Worm (Caenorhabditis elegans) whole organism, young adult: ENCODE results near the gene sri-60.

Experiments
- B0019.2 ChIP-seq: fragments of 200-800 bp; sonication (Bioruptor generic); conservative IDR thresholded peaks from 2 replicates; pipeline ENCODE4 v1.3.6; 2022; ENCODE audit warnings: missing genetic modification reagents, missing genetic modification characterization, missing compliant biosample characterization
- D2030.7 ChIP-seq: fragments of 200-800 bp; sonication (Bioruptor generic); IDR thresholded peaks from 2 replicates; pipeline ENCODE4 v1.3.6; 2022; ENCODE audit warnings: missing genetic modification reagents, missing genetic modification characterization, missing compliant biosample characterization
- F22D6.2 ChIP-seq: sonication (generic microtip); optimal IDR thresholded peaks from 2 replicates; lab custom pipeline; 2016; ENCODE audit warnings: mild to moderate bottlenecking, missing genetic modification characterization, missing compliant biosample characterization
- F52B5.7 ChIP-seq: sonication (generic microtip); optimal IDR thresholded peaks from 2 replicates; lab custom pipeline; 2016; ENCODE audit warnings: mild to moderate bottlenecking, missing genetic modification characterization, missing compliant biosample characterization
- Y53G8AR.9 ChIP-seq: fragments of 200-800 bp; sonication (Bioruptor generic); conservative IDR thresholded peaks from 2 replicates; pipeline ENCODE4 v1.3.6; 2022; ENCODE audit warnings: missing genetic modification reagents, missing genetic modification characterization, missing compliant biosample characterization
- Y67H2A.10 ChIP-seq: fragments of 200-800 bp; sonication (Bioruptor generic); conservative IDR thresholded peaks from 2 replicates; pipeline ENCODE4 v1.3.6; 2022; ENCODE audit warnings: missing genetic modification reagents, missing genetic modification characterization, missing compliant biosample characterization
- athp-1 ChIP-seq: sonication (generic microtip); optimal IDR thresholded peaks from 2 replicates; lab custom pipeline; 2017; ENCODE audit warnings: mild to moderate bottlenecking, missing genetic modification characterization, missing compliant biosample characterization
- attf-3 ChIP-seq: fragments of 200-800 bp; sonication (Bioruptor generic); conservative IDR thresholded peaks from 2 replicates; pipeline ENCODE4 v1.3.6; 2022; ENCODE audit warnings: missing genetic modification reagents, missing genetic modification characterization, missing compliant biosample characterization
- attf-5 ChIP-seq: fragments of 200-800 bp; sonication (Bioruptor generic); optimal IDR thresholded peaks from 2 replicates; lab custom pipeline; 2018; ENCODE audit warnings: mild to moderate bottlenecking, missing genetic modification characterization, missing compliant biosample characterization
- bed-1 ChIP-seq: fragments of 200-800 bp; sonication (Bioruptor generic); IDR thresholded peaks from 2 replicates; pipeline ENCODE4 v1.3.6; 2022; ENCODE audit warnings: missing genetic modification reagents, missing genetic modification characterization, missing compliant biosample characterization
- bed-2 ChIP-seq: fragments of 200-800 bp; sonication (Bioruptor generic); IDR thresholded peaks from 2 replicates; pipeline ENCODE4 v1.3.6; 2022; ENCODE audit warnings: missing genetic modification reagents, missing genetic modification characterization, missing compliant biosample characterization
- cebp-2 ChIP-seq: fragments of 200-800 bp; sonication (Bioruptor generic); IDR thresholded peaks from 2 replicates; pipeline ENCODE4 v1.3.6; 2022; ENCODE audit warnings: missing genetic modification characterization, missing compliant biosample characterization
- ceh-100 ChIP-seq: fragments of 200-800 bp; sonication (Bioruptor generic); IDR thresholded peaks from 2 replicates; pipeline ENCODE4 v1.3.6; 2022; ENCODE audit warnings: missing genetic modification reagents, missing genetic modification characterization, missing compliant biosample characterization
- ceh-27 ChIP-seq: fragments of 200-800 bp; sonication (Bioruptor generic); optimal IDR thresholded peaks from 2 replicates; lab custom pipeline; 2018; ENCODE audit warnings: mild to moderate bottlenecking, missing genetic modification characterization, moderate library complexity, missing compliant biosample characterization
- ceh-79 ChIP-seq: sonication (generic microtip); optimal IDR thresholded peaks from 2 replicates; lab custom pipeline; 2017; ENCODE audit warnings: mild to moderate bottlenecking, missing genetic modification characterization, missing compliant biosample characterization
- ceh-91 ChIP-seq: fragments of 200-800 bp; sonication (Bioruptor generic); IDR thresholded peaks from 2 replicates; pipeline ENCODE4 v1.3.6; 2022; ENCODE audit warnings: missing genetic modification reagents, missing genetic modification characterization, missing compliant biosample characterization
- chd-7 ChIP-seq: sonication (generic microtip); optimal IDR thresholded peaks from 2 replicates; lab custom pipeline; 2016; ENCODE audit warnings: mild to moderate bottlenecking, missing genetic modification characterization, moderate library complexity, missing compliant biosample characterization
- egrh-3 ChIP-seq: fragments of 200-800 bp; sonication (Bioruptor generic); IDR thresholded peaks from 2 replicates; pipeline ENCODE4 v1.3.6; 2022; ENCODE audit warnings: missing genetic modification reagents, missing genetic modification characterization, missing compliant biosample characterization
- gei-17 ChIP-seq: fragments of 200-800 bp; sonication (Bioruptor generic); optimal IDR thresholded peaks from 2 replicates; lab custom pipeline; 2018; ENCODE audit warnings: mild to moderate bottlenecking, missing genetic modification characterization, missing compliant biosample characterization
- him-1 ChIP-seq: sonication (generic microtip); optimal IDR thresholded peaks from 2 replicates; lab custom pipeline; 2016; ENCODE audit warnings: missing genotype, missing genetic modification reagents, missing genetic modification characterization, missing compliant biosample characterization
- hlh-12 ChIP-seq: sonication (generic microtip); optimal IDR thresholded peaks from 2 replicates; lab custom pipeline; 2016; ENCODE audit warnings: missing genetic modification characterization, missing compliant biosample characterization
- hlh-26 ChIP-seq: fragments of 200-800 bp; sonication (Bioruptor generic); conservative IDR thresholded peaks from 2 replicates; pipeline ENCODE4 v1.3.6; 2022; ENCODE audit warnings: missing genetic modification reagents, missing genetic modification characterization, missing compliant biosample characterization
- hmg-1.2 ChIP-seq: fragments of 200-800 bp; sonication (Bioruptor generic); IDR thresholded peaks from 2 replicates; pipeline ENCODE4 v1.3.6; 2022; ENCODE audit warnings: missing genetic modification reagents, missing genetic modification characterization, missing compliant biosample characterization
- let-526 ChIP-seq: fragments of 200-800 bp; sonication (Bioruptor generic); IDR thresholded peaks from 2 replicates; pipeline ENCODE4 v1.3.6; 2022; ENCODE audit warnings: missing genetic modification reagents, missing genetic modification characterization, missing compliant biosample characterization
- lin-35 ChIP-seq, 3 experiments: fragments of 150-350 bp in 2 of 3; sonication (generic microtip) in 1 of 3; optimal IDR thresholded peaks; 2 replicates each; lab custom pipeline; 2014 to 2018; ENCODE audit warnings: missing biosample characterization in 3 of 3, missing genetic modification characterization in 3 of 3, missing genetic modification reagents in 3 of 3
- lsl-1 ChIP-seq: fragments of 200-800 bp; sonication (Bioruptor generic); optimal IDR thresholded peaks from 2 replicates; lab custom pipeline; 2018; ENCODE audit warnings: mild to moderate bottlenecking, missing genetic modification characterization, moderate library complexity, missing compliant biosample characterization
- madf-8 ChIP-seq: fragments of 200-800 bp; sonication (Bioruptor generic); conservative IDR thresholded peaks from 2 replicates; pipeline ENCODE4 v1.3.6; 2022; ENCODE audit warnings: missing genetic modification reagents, missing genetic modification characterization, missing compliant biosample characterization
- mxl-1 ChIP-seq: sonication (generic microtip); optimal IDR thresholded peaks from 2 replicates; lab custom pipeline; 2016; ENCODE audit warnings: missing genetic modification characterization, missing compliant biosample characterization
- nfyb-1 ChIP-seq: fragments of 200-800 bp; sonication (Bioruptor generic); IDR thresholded peaks from 2 replicates; pipeline ENCODE4 v1.3.6; 2022; ENCODE audit warnings: missing genetic modification reagents, missing genetic modification characterization, missing compliant biosample characterization
- nhr-120 ChIP-seq: fragments of 200-800 bp; sonication (Bioruptor generic); IDR thresholded peaks from 2 replicates; pipeline ENCODE4 v1.3.6; 2022; ENCODE audit warnings: missing genetic modification characterization, missing compliant biosample characterization
- nhr-80 ChIP-seq: sonication (generic microtip); optimal IDR thresholded peaks from 2 replicates; lab custom pipeline; 2016; ENCODE audit warnings: missing genetic modification characterization, missing compliant biosample characterization
- pbrm-1 ChIP-seq: fragments of 200-800 bp; sonication (Bioruptor generic); IDR thresholded peaks from 2 replicates; pipeline ENCODE4 v1.3.6; 2022; ENCODE audit warnings: missing genetic modification reagents, missing genetic modification characterization, missing compliant biosample characterization
- rec-8 ChIP-seq, 2 experiments: sonication (generic microtip); optimal IDR thresholded peaks; 2 replicates each; lab custom pipeline; 2016; ENCODE audit warnings: mild to moderate bottlenecking in 2 of 2, missing genetic modification characterization in 2 of 2, missing genetic modification reagents in 2 of 2, missing genotype in 2 of 2, missing biosample characterization in 1 of 2, missing compliant biosample characterization in 1 of 2, moderate library complexity in 1 of 2
- rpc-1 ChIP-seq, 2 experiments: fragments of 150-350 bp in 1 of 2; sonication (generic microtip) in 1 of 2; optimal IDR thresholded peaks; 2 replicates each; lab custom pipeline; 2014 to 2018; ENCODE audit warnings: missing biosample characterization in 1 of 2, missing genetic modification characterization in 1 of 2, missing genetic modification reagents in 1 of 2, missing genotype in 1 of 2
- sdz-38 ChIP-seq: sonication (generic microtip); optimal IDR thresholded peaks from 2 replicates; lab custom pipeline; 2016; ENCODE audit warnings: missing genotype, missing genetic modification characterization, missing compliant biosample characterization
- snpc-1.3 ChIP-seq: sonication (generic microtip); optimal IDR thresholded peaks from 2 replicates; lab custom pipeline; 2017; ENCODE audit warnings: missing genetic modification characterization, mild to moderate bottlenecking, missing compliant biosample characterization, antibody characterized with exemption, moderate library complexity, missing genotype, missing genetic modification reagents; ENCODE audit not compliant: insufficient read depth
- somi-1 ChIP-seq: fragments of 200-800 bp; sonication (Bioruptor generic); optimal IDR thresholded peaks from 2 replicates; lab custom pipeline; 2018; ENCODE audit warnings: mild to moderate bottlenecking, missing genetic modification characterization, missing compliant biosample characterization
- sptf-2 ChIP-seq: fragments of 200-800 bp; sonication (Bioruptor generic); optimal IDR thresholded peaks from 2 replicates; lab custom pipeline; 2018; ENCODE audit warnings: mild to moderate bottlenecking, missing genetic modification characterization, missing compliant biosample characterization
- tbp1 ChIP-seq: fragments of 200-800 bp; sonication (Bioruptor generic); optimal IDR thresholded peaks from 2 replicates; lab custom pipeline; 2018; ENCODE audit warnings: mild to moderate bottlenecking, missing genetic modification characterization, missing compliant biosample characterization
- tbx-9 ChIP-seq: sonication (generic microtip); optimal IDR thresholded peaks from 2 replicates; lab custom pipeline; 2016; ENCODE audit warnings: borderline replicate concordance, missing genetic modification characterization, inconsistent platforms, missing compliant biosample characterization
- unc-130 ChIP-seq: sonication (generic microtip); optimal IDR thresholded peaks from 2 replicates; lab custom pipeline; 2016; ENCODE audit warnings: missing genetic modification reagents, missing genetic modification characterization, missing compliant biosample characterization
- unc-62 ChIP-seq: fragments of 150-350 bp; optimal IDR thresholded peaks from 2 replicates; lab custom pipeline; 2014; ENCODE audit warnings: missing biosample characterization, missing genetic modification reagents, missing genetic modification characterization
- xnd-1 ChIP-seq: sonication (generic microtip); optimal IDR thresholded peaks from 2 replicates; lab custom pipeline; 2016; ENCODE audit warnings: missing genotype, missing genetic modification reagents, missing genetic modification characterization, missing compliant biosample characterization
- zfh-2 ChIP-seq: fragments of 200-800 bp; sonication (Bioruptor generic); conservative IDR thresholded peaks from 2 replicates; pipeline ENCODE4 v1.3.6; 2022; ENCODE audit warnings: missing genetic modification reagents, missing genetic modification characterization, missing compliant biosample characterization
- zim-3 ChIP-seq: sonication (generic microtip); optimal IDR thresholded peaks from 2 replicates; lab custom pipeline; 2017; ENCODE audit warnings: mild to moderate bottlenecking, missing genetic modification characterization, moderate library complexity, missing compliant biosample characterization

sri-60 gene

ce11 chrII:2734266-2734665 is 31.6 kb upstream of the sri-60 start:
- TF ChIP-seq attf-3 (GFP tag; lab: Robert Waterston, UW) (no peak), sptf-2 (no peak), ceh-91 (GFP tag; lab: Robert Waterston, UW) (no peak), madf-8 (GFP tag; lab: Robert Waterston, UW) (no peak), bed-1 (GFP tag; lab: Robert Waterston, UW) (no peak), hlh-26 (GFP tag; lab: Robert Waterston, UW) (no peak), D2030.7 (GFP tag; lab: Robert Waterston, UW) (no peak), him-1 (tag; lab: Kevin White, UChicago) (no peak), hmg-1.2 (no peak), gei-17 (GFP tag; lab: Kevin White, UChicago) (no peak), lin-35 (GFP tag; optimal IDR thresholded peaks at IDR 0.05; lab: Kevin White, UChicago) (no peak), ceh-100 (no peak), ceh-79 (tag; lab: Kevin White, UChicago) (no peak), Y67H2A.10 (GFP tag; lab: Robert Waterston, UW) (no peak), zfh-2 (no peak), unc-62 (GFP tag; lab: Kevin White, UChicago) (no peak), tbx-9 (tag; lab: Kevin White, UChicago) (no peak), Y53G8AR.9 (GFP tag; lab: Robert Waterston, UW) (no peak), pbrm-1 (no peak)

- no peak for TF ChIP-seq unc-130 (GFP tag; lab: Kevin White, UChicago)
- no peak for TF ChIP-seq rpc-1 (optimal IDR thresholded peaks at IDR 0.05; lab: Kevin White, UChicago)
- no peak for TF ChIP-seq rpc-1 (tag; optimal IDR thresholded peaks at IDR 0.05; lab: Kevin White, UChicago)
- no peak for TF ChIP-seq tbp1
- no peak for TF ChIP-seq cebp-2
- no peak for TF ChIP-seq lsl-1 (GFP tag; lab: Kevin White, UChicago)
- TF ChIP-seq athp-1 (tag; lab: Kevin White, UChicago) = no peak
- TF ChIP-seq xnd-1 (tag; lab: Kevin White, UChicago) = no peak
- TF ChIP-seq sdz-38 (tag; lab: Kevin White, UChicago) = no peak
- TF ChIP-seq nhr-120 = no peak
- TF ChIP-seq madf-8 (GFP tag; lab: Robert Waterston, UW) = no peak
- no peak for TF ChIP-seq snpc-1.3 (tag; lab: Kevin White, UChicago)
- TF ChIP-seq chd-7 = no peak
- no peak for TF ChIP-seq B0019.2 (GFP tag; lab: Robert Waterston, UW)
- TF ChIP-seq rec-8 (tag; optimal IDR thresholded peaks at IDR 0.05; lab: Kevin White, UChicago) = no peak
- no peak for TF ChIP-seq nhr-80 (tag; lab: Kevin White, UChicago)
- TF ChIP-seq egrh-3 (GFP tag; lab: Robert Waterston, UW) = no peak
Measured at ce11 chrII:2730647-2731046, 28.0 kb upstream of the sri-60 start.

ce11 chrII:2726774-2727173 is 24.1 kb upstream of the sri-60 start:
- no peak for TF ChIP-seq zim-3 (tag; lab: Kevin White, UChicago)
- no peak for TF ChIP-seq F52B5.7
- TF ChIP-seq mxl-1 (tag; lab: Kevin White, UChicago) = no peak
- no peak for TF ChIP-seq athp-1 (tag; lab: Kevin White, UChicago)
- TF ChIP-seq nfyb-1 (GFP tag; lab: Robert Waterston, UW) = no peak
- TF ChIP-seq attf-5 (GFP tag; lab: Kevin White, UChicago) = no peak
- no peak for TF ChIP-seq hlh-26 (GFP tag; lab: Robert Waterston, UW)
- TF ChIP-seq F22D6.2 = no peak
- no peak for TF ChIP-seq egrh-3 (GFP tag; lab: Robert Waterston, UW)
- TF ChIP-seq somi-1 = no peak
- TF ChIP-seq bed-2 (GFP tag; lab: Robert Waterston, UW) = no peak
- TF ChIP-seq ceh-100 = no peak
- no peak for TF ChIP-seq cebp-2
- no peak for TF ChIP-seq pbrm-1
- TF ChIP-seq him-1 (tag; lab: Kevin White, UChicago) = no peak
- TF ChIP-seq let-526 = no peak
- no peak for TF ChIP-seq ceh-27
- no peak for TF ChIP-seq hlh-12 (tag; lab: Kevin White, UChicago)
- TF ChIP-seq, all 124 proteins: peak for 0
